Fruit fly (Drosophila melanogaster): ENCODE results near the gene ND-13A.

dm6 chr2L:5111261-5111922, 11.3 kb upstream of the ND-13A start:
- no peak for TF ChIP-seq dsx (GFP tag; optimal IDR thresholded peaks at IDR 0.05; ENCODE audit: poor library complexity, severe bottlenecking)
- TF ChIP-seq CG6163 (GFP tag; IDR thresholded peaks at IDR 0.05): no peak
- no peak for TF ChIP-seq Met (GFP tag; optimal IDR thresholded peaks at IDR 0.05)
- TF ChIP-seq CG3032 (tag; optimal IDR thresholded peaks at IDR 0.05): no peak
- no peak for TF ChIP-seq CG6854 (GFP tag; optimal IDR thresholded peaks at IDR 0.05)
- TF ChIP-seq CG11762 (GFP tag; optimal IDR thresholded peaks at IDR 0.05; ENCODE audit: insufficient read depth): no peak
